Worm (Caenorhabditis elegans) whole organism, L2 larva: Measurements from ENCODE around the gene cyp-35A3.

Source experiments
- alr-1 ChIP-seq: fragments of 150-350 bp; optimal IDR thresholded peaks from 2 replicates; lab custom pipeline; 2014; ENCODE audit warnings: missing biosample characterization, missing genetic modification characterization
- ama-1 ChIP-seq: fragments of 150-350 bp; optimal IDR thresholded peaks from 2 replicates; lab custom pipeline; 2018; ENCODE audit warnings: inconsistent platforms
- crh-2 ChIP-seq: sonication (generic microtip); optimal IDR thresholded peaks from 2 replicates; lab custom pipeline; 2017; ENCODE audit warnings: missing biosample characterization, missing genetic modification characterization
- elt-3 ChIP-seq: sonication (generic microtip); optimal IDR thresholded peaks from 2 replicates; lab custom pipeline; 2017; ENCODE audit warnings: missing biosample characterization, missing genetic modification characterization
- lin-39 ChIP-seq: fragments of 150-350 bp; optimal IDR thresholded peaks from 2 replicates; lab custom pipeline; 2014; ENCODE audit warnings: missing biosample characterization, missing genetic modification reagents, missing genetic modification characterization
- lsy-2 ChIP-seq, 2 experiments: fragments of 150-350 bp in 1 of 2; sonication (generic microtip) in 1 of 2; optimal IDR thresholded peaks; 2 replicates each; lab custom pipeline; 2014 to 2017; ENCODE audit warnings: missing biosample characterization in 2 of 2, missing genetic modification characterization in 2 of 2
- nhr-10 ChIP-seq: sonication (generic microtip); optimal IDR thresholded peaks from 2 replicates; lab custom pipeline; 2017; ENCODE audit warnings: missing biosample characterization, missing genetic modification characterization
- nhr-12 ChIP-seq: fragments of 150-350 bp; optimal IDR thresholded peaks from 2 replicates; lab custom pipeline; 2014; ENCODE audit warnings: missing biosample characterization, missing genetic modification characterization
- nhr-237 ChIP-seq: fragments of 150-350 bp; optimal IDR thresholded peaks from 2 replicates; lab custom pipeline; 2014; ENCODE audit warnings: missing biosample characterization, missing genetic modification characterization
- nhr-25 ChIP-seq: fragments of 150-350 bp; sonication (generic microtip); optimal IDR thresholded peaks from 3 replicates; lab custom pipeline; 2014; ENCODE audit warnings: missing biosample characterization, missing genetic modification characterization
- unc-39 ChIP-seq: fragments of 150-350 bp; optimal IDR thresholded peaks from 2 replicates; lab custom pipeline; 2014; ENCODE audit warnings: missing biosample characterization, missing genetic modification characterization

DNA sequence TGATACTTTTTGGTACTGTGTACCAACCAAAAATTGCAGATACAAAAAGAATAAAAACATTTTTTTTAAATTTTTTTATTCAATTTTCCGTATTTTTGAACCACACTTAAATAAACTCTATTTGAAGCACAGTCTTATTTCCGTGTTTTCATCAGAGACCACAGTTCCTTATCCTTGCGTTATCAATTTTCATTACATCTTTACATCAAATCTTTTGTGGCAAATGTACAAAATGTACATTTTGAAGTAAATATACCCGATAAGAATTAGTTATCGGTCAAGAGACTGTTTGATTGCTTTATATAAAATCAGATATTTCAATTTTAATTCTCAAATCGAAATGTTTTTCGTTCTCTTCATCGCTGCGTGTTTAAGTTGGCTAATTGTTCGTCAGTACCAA, at the start of gene cyp-35A3:
- no peak for TF ChIP-seq elt-3 (tag; lab: Kevin White, UChicago)
- no peak for TF ChIP-seq nhr-237 (tag; lab: Kevin White, UChicago)
- no peak for TF ChIP-seq unc-39 (tag; lab: Kevin White, UChicago)
- no peak for TF ChIP-seq nhr-12 (tag; lab: Kevin White, UChicago)
- no peak for TF ChIP-seq lin-39
- no peak for TF ChIP-seq ama-1 (lab: Kevin White, UChicago)
- no peak for TF ChIP-seq alr-1 (tag; lab: Kevin White, UChicago)
- TF ChIP-seq crh-2 (tag; lab: Kevin White, UChicago) = no peak
- TF ChIP-seq nhr-10 (tag; lab: Kevin White, UChicago) = no peak
- no peak for TF ChIP-seq lsy-2 (tag; optimal IDR thresholded peaks at IDR 0.05; lab: Kevin White, UChicago)
- TF ChIP-seq nhr-25 (tag; lab: Kevin White, UChicago) = no peak
